Worm (Caenorhabditis elegans) whole organism, L4/young adult: ENCODE data around the gene Y34B4A.7.

Source experiments
- W03F9.2 ChIP-seq: fragments of 150-350 bp; optimal IDR thresholded peaks from 2 replicates; lab custom pipeline; 2014; ENCODE audit warnings: missing biosample characterization, missing genetic modification characterization
- dao-5 ChIP-seq: sonication (generic microtip); optimal IDR thresholded peaks from 2 replicates; lab custom pipeline; 2016; ENCODE audit warnings: missing genotype, missing genetic modification characterization, moderate library complexity, missing compliant biosample characterization
- him-1 ChIP-seq: sonication (generic microtip); optimal IDR thresholded peaks from 2 replicates; lab custom pipeline; 2016; ENCODE audit warnings: missing genotype, missing genetic modification reagents, missing genetic modification characterization, missing compliant biosample characterization

DNA sequence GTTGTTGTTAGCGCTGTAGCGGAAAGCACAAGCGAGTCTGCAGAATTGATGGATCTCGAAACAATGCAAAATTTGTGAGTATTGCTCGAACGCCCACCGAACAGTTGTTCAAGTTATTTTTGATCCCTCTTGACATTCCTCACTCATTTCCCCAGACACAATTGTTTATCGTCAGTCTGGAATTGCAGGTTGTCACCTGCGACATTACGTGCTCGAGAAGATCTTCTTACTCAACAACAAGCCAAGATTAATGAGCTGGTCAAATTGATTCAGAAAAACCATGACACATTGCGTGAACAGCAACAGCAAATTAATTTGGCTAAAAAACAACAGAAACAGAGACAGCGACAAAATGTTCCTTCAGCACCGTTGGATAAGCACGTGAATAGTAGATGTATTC lies 42.3 kb upstream of the Y34B4A.7 start:
- TF ChIP-seq W03F9.2 (no peak), him-1 (no peak), dao-5 (tag; lab: Kevin White, UChicago) (no peak)
